Worm (Caenorhabditis elegans) whole organism, L2 larva: ENCODE measurements around the gene str-144.

Source experiments
- mdl-1 ChIP-seq, 2 experiments: fragments of 150-350 bp in 1 of 2; sonication (generic microtip) in 1 of 2; optimal IDR thresholded peaks; 2 replicates each; lab custom pipeline; 2017; ENCODE audit warnings: missing biosample characterization in 2 of 2, missing genetic modification characterization in 2 of 2
- nhr-21 ChIP-seq: fragments of 150-350 bp; optimal IDR thresholded peaks from 2 replicates; lab custom pipeline; 2014; ENCODE audit warnings: missing biosample characterization, missing genetic modification characterization

DNA sequence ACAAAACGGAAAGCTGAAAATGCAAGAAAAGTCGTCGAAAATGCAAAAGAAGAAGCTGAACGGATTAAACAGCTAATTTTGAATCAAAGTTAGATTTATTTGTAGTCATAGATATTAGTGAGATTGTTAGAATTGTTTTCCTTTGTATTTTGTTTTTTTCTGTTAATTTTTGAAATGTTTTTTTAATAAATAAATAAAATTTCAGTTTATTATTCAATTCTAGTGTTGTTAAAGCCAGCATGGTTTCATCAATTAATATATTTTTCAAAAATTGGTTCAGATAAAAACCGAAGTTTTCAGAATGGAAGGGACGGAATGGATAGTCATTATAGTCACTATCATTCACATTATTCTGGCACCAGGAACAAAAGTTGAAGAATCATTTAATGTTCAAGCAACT lies 37.1 kb downstream of the str-144 start, which contains the start of gene algn-12:
- TF ChIP-seq nhr-21 (tag; lab: Kevin White, UChicago), result no peak
- TF ChIP-seq mdl-1 (tag; optimal IDR thresholded peaks at IDR 0.05; lab: Kevin White, UChicago), result no peak
